Worm (Caenorhabditis elegans): Measurements from ENCODE around the gene fbxb-79.

ce11 chrIV:11230069-11230468 lies 40.8 kb upstream of the fbxb-79 start, which contains the start of gene best-7:
- TF ChIP-seq dao-5 (tag; optimal IDR thresholded peaks at IDR 0.05), result no peak
- TF ChIP-seq him-1 (tag; optimal IDR thresholded peaks at IDR 0.05), result no peak

All from whole organism, L4/young adult.